Worm (Caenorhabditis elegans) whole organism, L2 larva: ENCODE data around the gene rde-1.

ENCODE experiments used
- ZK546.5 ChIP-seq: sonication (generic microtip); optimal IDR thresholded peaks from 2 replicates; lab custom pipeline; 2017; ENCODE audit warnings: missing biosample characterization, missing genetic modification characterization
- ama-1 ChIP-seq: fragments of 150-350 bp; optimal IDR thresholded peaks from 2 replicates; lab custom pipeline; 2018; ENCODE audit warnings: inconsistent platforms
- blmp-1 ChIP-seq: sonication (generic microtip); optimal IDR thresholded peaks from 2 replicates; lab custom pipeline; 2017; ENCODE audit warnings: missing genetic modification characterization, mild to moderate bottlenecking, missing compliant biosample characterization, antibody characterized with exemption, moderate library complexity; ENCODE audit not compliant: insufficient read depth
- elt-3 ChIP-seq: sonication (generic microtip); optimal IDR thresholded peaks from 2 replicates; lab custom pipeline; 2017; ENCODE audit warnings: missing biosample characterization, missing genetic modification characterization
- lin-13 ChIP-seq: fragments of 150-350 bp; optimal IDR thresholded peaks from 2 replicates; lab custom pipeline; 2014; ENCODE audit warnings: missing biosample characterization, missing genetic modification reagents, missing genetic modification characterization
- lsy-2 ChIP-seq, 2 experiments: fragments of 150-350 bp in 1 of 2; sonication (generic microtip) in 1 of 2; optimal IDR thresholded peaks; 2 replicates each; lab custom pipeline; 2014 to 2017; ENCODE audit warnings: missing biosample characterization in 2 of 2, missing genetic modification characterization in 2 of 2
- nhr-21 ChIP-seq: fragments of 150-350 bp; optimal IDR thresholded peaks from 2 replicates; lab custom pipeline; 2014; ENCODE audit warnings: missing biosample characterization, missing genetic modification characterization
- unc-55 ChIP-seq: fragments of 150-350 bp; sonication (generic microtip); optimal IDR thresholded peaks from 3 replicates; lab custom pipeline; 2014; ENCODE audit warnings: missing biosample characterization, missing genetic modification reagents, missing genetic modification characterization

DNA sequence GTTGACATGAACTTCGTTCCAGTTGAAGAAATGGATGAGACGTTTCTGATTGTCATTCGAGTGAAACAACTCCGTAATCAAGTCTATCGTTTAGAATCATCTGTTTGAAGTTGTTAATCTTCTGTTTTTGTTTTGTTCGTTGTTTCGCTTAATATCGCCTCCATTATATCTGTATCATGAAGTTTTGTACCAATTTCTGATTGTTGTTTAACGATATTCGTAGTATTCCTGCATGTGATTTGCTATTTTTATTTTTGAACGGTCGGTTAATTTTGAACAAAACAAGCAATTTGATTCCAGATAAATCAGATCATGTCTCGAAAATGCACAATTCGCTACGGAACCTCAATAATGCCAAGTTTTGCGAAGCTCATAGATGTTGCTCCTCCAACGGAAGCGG, 8.9 kb downstream of the rde-1 start, which contains the start of gene C27H6.9:
- TF ChIP-seq blmp-1 (tag; lab: Kevin White, UChicago): no peak
- TF ChIP-seq unc-55 (GFP tag; lab: Kevin White, UChicago): no peak
- no peak for TF ChIP-seq lin-13
- no peak for TF ChIP-seq nhr-21
- no peak for TF ChIP-seq ZK546.5 (tag; lab: Kevin White, UChicago)
- no peak for TF ChIP-seq lsy-2 (tag; optimal IDR thresholded peaks at IDR 0.05; lab: Kevin White, UChicago)
- TF ChIP-seq ama-1: no peak
- TF ChIP-seq elt-3 (tag; lab: Kevin White, UChicago): no peak
